Fruit fly (Drosophila melanogaster) whole organism, embryonic: ENCODE measurements around the gene LSm3.

Experiments used
- CG10462 ChIP-seq: fragments of 200-800 bp; sonication (Bioruptor generic); optimal IDR thresholded peaks from 2 replicates; lab custom pipeline; 2016; ENCODE audit warnings: missing biosample characterization, missing genetic modification characterization
- CG11093 ChIP-seq: fragments of 200-800 bp; sonication (Bioruptor generic); IDR thresholded peaks from 3 replicates; pipeline ENCODE4 v1.3.6; 2022; ENCODE audit warnings: missing biosample characterization, missing genetic modification characterization
- CG1233 ChIP-seq: fragments of 200-800 bp; sonication (Bioruptor generic); optimal IDR thresholded peaks from 4 replicates; lab custom pipeline; 2018; ENCODE audit warnings: missing biosample characterization, mild to moderate bottlenecking, missing genetic modification characterization
- CG12659 ChIP-seq: fragments of 200-800 bp; sonication (Bioruptor generic); optimal IDR thresholded peaks from 3 replicates; lab custom pipeline; 2017; ENCODE audit warnings: mild to moderate bottlenecking, missing biosample characterization, missing genetic modification reagents, missing genetic modification characterization
- CG14667 ChIP-seq: fragments of 200-800 bp; sonication (Bioruptor generic); IDR thresholded peaks from 2 replicates; pipeline ENCODE4 v1.3.6; 2022; ENCODE audit warnings: missing biosample characterization, missing genetic modification characterization
- CG1529 ChIP-seq: fragments of 200-800 bp; sonication (Bioruptor generic); optimal IDR thresholded peaks from 3 replicates; lab custom pipeline; 2018; ENCODE audit warnings: missing biosample characterization, missing genetic modification characterization
- CG16863 ChIP-seq: fragments of 200-800 bp; sonication (Bioruptor generic); optimal IDR thresholded peaks from 3 replicates; lab custom pipeline; 2016; ENCODE audit warnings: missing biosample characterization, missing genetic modification characterization
- CG2116 ChIP-seq: fragments of 200-800 bp; sonication (Bioruptor generic); optimal IDR thresholded peaks from 3 replicates; lab custom pipeline; 2018; ENCODE audit warnings: missing biosample characterization, mild to moderate bottlenecking, missing genetic modification characterization
- CG30403 ChIP-seq: fragments of 200-800 bp; sonication (Bioruptor generic); optimal IDR thresholded peaks from 3 replicates; lab custom pipeline; 2016; ENCODE audit warnings: missing biosample characterization, missing genetic modification characterization
- CG3838 ChIP-seq: fragments of 200-800 bp; sonication (Bioruptor generic); optimal IDR thresholded peaks from 3 replicates; lab custom pipeline; 2016; ENCODE audit warnings: missing biosample characterization, missing genetic modification characterization
- CG3995 ChIP-seq: fragments of 200-800 bp; sonication (Bioruptor generic); optimal IDR thresholded peaks from 3 replicates; lab custom pipeline; 2016; ENCODE audit warnings: missing biosample characterization, missing genetic modification characterization
- CG42726 ChIP-seq: fragments of 200-800 bp; sonication (Bioruptor generic); IDR thresholded peaks from 2 replicates; pipeline ENCODE4 v1.3.6; 2022; ENCODE audit warnings: missing biosample characterization, missing genetic modification characterization; ENCODE audit not compliant: partially characterized antibody
- CG43689 ChIP-seq: fragments of 200-800 bp; sonication (Bioruptor generic); IDR thresholded peaks from 2 replicates; pipeline ENCODE4 v1.3.6; 2022; ENCODE audit warnings: missing biosample characterization, missing genetic modification characterization
- CG4617 ChIP-seq: fragments of 200-800 bp; sonication (Bioruptor generic); optimal IDR thresholded peaks from 3 replicates; lab custom pipeline; 2016; ENCODE audit warnings: missing biosample characterization, missing genetic modification characterization, borderline replicate concordance
- CG4707 ChIP-seq: fragments of 200-800 bp; sonication (Bioruptor generic); optimal IDR thresholded peaks from 2 replicates; lab custom pipeline; 2018; ENCODE audit warnings: missing biosample characterization, mild to moderate bottlenecking, missing genetic modification characterization, moderate library complexity
- CG4730 ChIP-seq: fragments of 200-800 bp; sonication (Bioruptor generic); IDR thresholded peaks from 2 replicates; pipeline ENCODE4 v1.3.6; 2022; ENCODE audit warnings: missing biosample characterization, missing genetic modification characterization
- CG4820 ChIP-seq: fragments of 200-800 bp; sonication (Bioruptor generic); optimal IDR thresholded peaks from 3 replicates; lab custom pipeline; 2016; ENCODE audit warnings: missing biosample characterization, missing genetic modification characterization
- CG4854 ChIP-seq: fragments of 200-800 bp; sonication (Bioruptor generic); optimal IDR thresholded peaks from 2 replicates; lab custom pipeline; 2016; ENCODE audit warnings: missing biosample characterization, missing genetic modification characterization, inconsistent platforms
- CG6272 ChIP-seq: fragments of 200-800 bp; sonication (Bioruptor generic); IDR thresholded peaks from 2 replicates; pipeline ENCODE4 v1.3.6; 2022; ENCODE audit warnings: missing biosample characterization, missing genetic modification characterization
- CG7357 ChIP-seq: fragments of 200-800 bp; sonication (Bioruptor generic); IDR thresholded peaks from 3 replicates; pipeline ENCODE4 v1.3.6; 2022; ENCODE audit warnings: missing biosample characterization, missing genetic modification characterization
- CG8478 ChIP-seq: fragments of >200 bp; optimal IDR thresholded peaks from 2 replicates; lab custom pipeline; 2018
- CG8765 ChIP-seq: fragments of 200-800 bp; sonication (Bioruptor generic); IDR thresholded peaks from 2 replicates; pipeline ENCODE4 v1.3.6; 2022; ENCODE audit warnings: missing biosample characterization, missing genetic modification characterization
- CG9797 ChIP-seq: fragments of 200-800 bp; sonication (Bioruptor generic); optimal IDR thresholded peaks from 3 replicates; lab custom pipeline; 2018; ENCODE audit warnings: missing biosample characterization, mild to moderate bottlenecking, missing genetic modification characterization
- CG9876 ChIP-seq: fragments of 200-800 bp; sonication (Bioruptor generic); optimal IDR thresholded peaks from 2 replicates; lab custom pipeline; 2016; ENCODE audit warnings: missing biosample characterization, missing genetic modification characterization
- CG9932 ChIP-seq: fragments of 200-800 bp; sonication (Bioruptor generic); IDR thresholded peaks from 2 replicates; pipeline ENCODE4 v1.3.6; 2022; ENCODE audit warnings: missing biosample characterization, missing genetic modification characterization
- CkIIα-i1 ChIP-seq: fragments of 200-800 bp; sonication (Bioruptor generic); IDR thresholded peaks from 2 replicates; pipeline ENCODE4 v1.3.6; 2022; ENCODE audit warnings: missing biosample characterization, missing genetic modification characterization
- CrebB ChIP-seq: fragments of 200-800 bp; sonication (Bioruptor generic); optimal IDR thresholded peaks from 3 replicates; lab custom pipeline; 2018; ENCODE audit warnings: missing biosample characterization, mild to moderate bottlenecking, missing genetic modification characterization
- Dek ChIP-seq: fragments of 200-800 bp; sonication (Bioruptor generic); optimal IDR thresholded peaks from 3 replicates; lab custom pipeline; 2019; ENCODE audit warnings: missing biosample characterization, mild to moderate bottlenecking, missing genetic modification characterization, moderate library complexity
- ERR ChIP-seq: fragments of 200-800 bp; sonication (Bioruptor generic); optimal IDR thresholded peaks from 2 replicates; lab custom pipeline; 2016; ENCODE audit warnings: missing biosample characterization, missing genetic modification characterization
- Eip74EF ChIP-seq, 2 experiments: fragments of 200-800 bp in 1 of 2; fragments of >200 bp in 1 of 2; sonication (Bioruptor generic) in 1 of 2; optimal IDR thresholded peaks; 2 replicates each; lab custom pipeline; 2017 to 2019; ENCODE audit warnings: missing biosample characterization in 2 of 2, missing genetic modification characterization in 2 of 2, mild to moderate bottlenecking in 1 of 2, moderate library complexity in 1 of 2
- Gsc ChIP-seq: fragments of 200-800 bp; sonication (Bioruptor generic); IDR thresholded peaks from 2 replicates; pipeline ENCODE4 v1.3.6; 2022; ENCODE audit warnings: missing biosample characterization, missing genetic modification characterization
- Gug ChIP-seq: fragments of 200-800 bp; sonication (Bioruptor generic); IDR thresholded peaks from 4 replicates; pipeline ENCODE4 v1.3.6; 2022; ENCODE audit warnings: missing biosample characterization, missing genetic modification characterization
- H15 ChIP-seq: fragments of 200-800 bp; sonication (Bioruptor generic); IDR thresholded peaks from 3 replicates; pipeline ENCODE4 v1.3.6; 2022; ENCODE audit warnings: missing biosample characterization, missing genetic modification characterization
- H2.0 ChIP-seq: fragments of 200-800 bp; sonication (Bioruptor generic); IDR thresholded peaks from 2 replicates; pipeline ENCODE4 v1.3.6; 2022; ENCODE audit warnings: missing biosample characterization, missing genetic modification characterization
- HmgZ ChIP-seq: fragments of 200-800 bp; sonication (Bioruptor generic); optimal IDR thresholded peaks from 2 replicates; lab custom pipeline; 2018; ENCODE audit warnings: missing biosample characterization, mild to moderate bottlenecking, missing genetic modification characterization
- Rx ChIP-seq: fragments of 200-800 bp; sonication (Bioruptor generic); IDR thresholded peaks from 2 replicates; pipeline ENCODE4 v1.3.6; 2022; ENCODE audit warnings: missing biosample characterization, missing genetic modification characterization
- Sry-δ ChIP-seq: fragments of 200-800 bp; sonication (Bioruptor generic); optimal IDR thresholded peaks from 2 replicates; lab custom pipeline; 2016; ENCODE audit warnings: missing biosample characterization, missing genetic modification characterization
- Ssrp ChIP-seq: fragments of 200-800 bp; sonication (Bioruptor generic); optimal IDR thresholded peaks from 2 replicates; lab custom pipeline; 2018; ENCODE audit warnings: missing biosample characterization, mild to moderate bottlenecking, missing genetic modification characterization, moderate library complexity
- Taf1 ChIP-seq: fragments of 200-800 bp; sonication (Bioruptor generic); IDR thresholded peaks from 2 replicates; pipeline ENCODE4 v1.3.6; 2022; ENCODE audit warnings: missing biosample characterization, missing genetic modification characterization
- br ChIP-seq: fragments of >200 bp; optimal IDR thresholded peaks from 2 replicates; lab custom pipeline; 2017
- dimm ChIP-seq: fragments of 200-800 bp; sonication (Bioruptor generic); IDR thresholded peaks from 2 replicates; pipeline ENCODE4 v1.3.6; 2022; ENCODE audit warnings: missing biosample characterization, missing genetic modification characterization
- disco-r ChIP-seq: fragments of 200-800 bp; sonication (Bioruptor generic); optimal IDR thresholded peaks from 2 replicates; lab custom pipeline; 2016; ENCODE audit warnings: missing biosample characterization, missing genetic modification characterization
- emc ChIP-seq: fragments of 200-800 bp; sonication (Bioruptor generic); optimal IDR thresholded peaks from 2 replicates; lab custom pipeline; 2016; ENCODE audit warnings: missing biosample characterization, missing genetic modification characterization
- grau ChIP-seq: fragments of 200-800 bp; optimal IDR thresholded peaks from 3 replicates; lab custom pipeline; 2019; ENCODE audit warnings: missing biosample characterization, mild to moderate bottlenecking, missing genetic modification characterization, moderate library complexity
- hbn ChIP-seq: fragments of 200-800 bp; sonication (Bioruptor generic); IDR thresholded peaks from 2 replicates; pipeline ENCODE4 v1.3.6; 2022; ENCODE audit warnings: missing biosample characterization, missing genetic modification characterization; ENCODE audit not compliant: partially characterized antibody
- inv ChIP-seq: fragments of 200-800 bp; sonication (Bioruptor generic); IDR thresholded peaks from 2 replicates; pipeline ENCODE4 v1.3.6; 2022; ENCODE audit warnings: missing biosample characterization, missing genetic modification characterization; ENCODE audit not compliant: partially characterized antibody
- nom ChIP-seq: fragments of 200-800 bp; sonication (Bioruptor generic); optimal IDR thresholded peaks from 2 replicates; lab custom pipeline; 2017; ENCODE audit warnings: missing biosample characterization, missing genetic modification characterization, mild to moderate bottlenecking, moderate library complexity, missing genetic modification reagents
- otp ChIP-seq: fragments of 200-800 bp; sonication (Bioruptor generic); IDR thresholded peaks from 3 replicates; pipeline ENCODE4, ENCODE4 v1.3.6; 2022; ENCODE audit warnings: missing biosample characterization, missing genetic modification characterization
- p53 ChIP-seq: fragments of 200-800 bp; sonication (Bioruptor generic); optimal IDR thresholded peaks from 2 replicates; lab custom pipeline; 2016; ENCODE audit warnings: missing biosample characterization, missing genetic modification characterization
- row ChIP-seq: fragments of 200-800 bp; sonication (Bioruptor generic); IDR thresholded peaks from 3 replicates; pipeline ENCODE4 v1.3.6; 2022; ENCODE audit warnings: missing biosample characterization, missing genetic modification characterization
- sd ChIP-seq: fragments of 200-800 bp; sonication (Bioruptor generic); optimal IDR thresholded peaks from 3 replicates; lab custom pipeline; 2018; ENCODE audit warnings: missing biosample characterization, mild to moderate bottlenecking, missing genetic modification characterization, moderate library complexity
- sens ChIP-seq: fragments of 200-800 bp; sonication (Bioruptor generic); peaks from one replicate; lab custom pipeline; 2016; ENCODE audit warnings: missing biosample characterization, missing genetic modification characterization
- sima ChIP-seq: fragments of 200-800 bp; sonication (Bioruptor generic); optimal IDR thresholded peaks from 2 replicates; lab custom pipeline; 2016; ENCODE audit warnings: missing biosample characterization, missing genetic modification characterization
- trh ChIP-seq: fragments of 200-800 bp; sonication (Bioruptor generic); optimal IDR thresholded peaks from 2 replicates; lab custom pipeline; 2016; ENCODE audit warnings: missing biosample characterization, missing genetic modification characterization

Gene LSm3

dm6 chr3R:23995460-23995859 lies 602 bp upstream of the LSm3 start, which contains the start of gene CG33108 (continued):
- no peak for TF ChIP-seq CG14667 (GFP tag; lab: Robert Waterston, UW)
- TF ChIP-seq sens (GFP tag; lab: Kevin White, UChicago), result peak; percentile 24
- no peak for TF ChIP-seq CG30403 (GFP tag; lab: Kevin White, UChicago)
- no peak for TF ChIP-seq Gsc (GFP tag; lab: Robert Waterston, UW)
- TF ChIP-seq Dek (tag; lab: Kevin White, UChicago), result no peak
- TF ChIP-seq CG8478, result no peak
- no peak for TF ChIP-seq ERR (GFP tag; lab: Kevin White, UChicago)
- TF ChIP-seq CrebB, result no peak
- TF ChIP-seq CG4707 (GFP tag; lab: Kevin White, UChicago), result no peak
- peak; percentile 32 for TF ChIP-seq HmgZ (tag; lab: Kevin White, UChicago)
- TF ChIP-seq CG8765 (GFP tag; lab: Robert Waterston, UW), result no peak
- no peak; the same call in 1 of the 2 replicates for TF ChIP-seq CG9932 (GFP tag; lab: Robert Waterston, UW)
- TF ChIP-seq CG3995, result peak; percentile 57
- TF ChIP-seq CG3838 (GFP tag; lab: Kevin White, UChicago), result no peak
- TF ChIP-seq emc (GFP tag; lab: Kevin White, UChicago), result no peak
- TF ChIP-seq p53, result no peak
- TF ChIP-seq CG1233 (GFP tag; lab: Kevin White, UChicago), result no peak
- no peak for TF ChIP-seq inv (GFP tag; lab: Robert Waterston, UW)
- TF ChIP-seq nom (GFP tag; lab: Kevin White, UChicago), result no peak
- no peak for TF ChIP-seq hbn (GFP tag; lab: Robert Waterston, UW)
- no peak for TF ChIP-seq CG9797
- no peak for TF ChIP-seq Taf1 (GFP tag; lab: Robert Waterston, UW)
- no peak for TF ChIP-seq sd (tag; lab: Kevin White, UChicago)
- TF ChIP-seq CG2116 (GFP tag; lab: Kevin White, UChicago), result peak; percentile 19
- no peak for TF ChIP-seq CG6272 (GFP tag; lab: Robert Waterston, UW)
- TF ChIP-seq Rx (GFP tag; lab: Robert Waterston, UW), result no peak
- no peak for TF ChIP-seq dimm (GFP tag; lab: Robert Waterston, UW)
- no peak for TF ChIP-seq CG43689
- TF ChIP-seq Ssrp (tag; lab: Kevin White, UChicago), result no peak
- TF ChIP-seq CG10462 (GFP tag; lab: Kevin White, UChicago), result no peak
- TF ChIP-seq CG4820 (GFP tag; lab: Kevin White, UChicago), result no peak
- TF ChIP-seq grau, result peak; percentile 9
- TF ChIP-seq CG4617 (GFP tag; lab: Kevin White, UChicago), result no peak
- TF ChIP-seq CkIIα-i1 (GFP tag; lab: Robert Waterston, UW), result no peak
- no peak for TF ChIP-seq H2.0 (GFP tag; lab: Robert Waterston, UW)
- no peak for TF ChIP-seq CG1529 (GFP tag; lab: Kevin White, UChicago)
- TF ChIP-seq Gug (GFP tag; lab: Robert Waterston, UW), result no peak
- no peak for TF ChIP-seq CG7357 (GFP tag; lab: Robert Waterston, UW)
- peak; percentile 50; the same call in 2 of the 3 replicates for TF ChIP-seq row (GFP tag; lab: Robert Waterston, UW)
- TF ChIP-seq br (lab: Kevin White, UChicago), result no peak
- peak; percentile 39 for TF ChIP-seq CG12659 (GFP tag; lab: Kevin White, UChicago)
- TF ChIP-seq trh (GFP tag; lab: Kevin White, UChicago), result no peak
- no peak for TF ChIP-seq CG11093 (GFP tag; lab: Robert Waterston, UW)
- no peak for TF ChIP-seq Eip74EF (GFP tag; optimal IDR thresholded peaks at IDR 0.05; lab: Kevin White, UChicago)
- no peak for TF ChIP-seq otp (GFP tag; lab: Robert Waterston, UW)
- TF ChIP-seq CG4730 (GFP tag; lab: Robert Waterston, UW), result no peak
- no peak for TF ChIP-seq CG42726 (GFP tag; lab: Robert Waterston, UW)
- no peak for TF ChIP-seq H15 (GFP tag; lab: Robert Waterston, UW)
- TF ChIP-seq CG16863 (GFP tag; lab: Kevin White, UChicago), result no peak
- TF ChIP-seq CG4854 (GFP tag; lab: Kevin White, UChicago), result no peak
- TF ChIP-seq Sry-δ (GFP tag; lab: Kevin White, UChicago), result no peak
- TF ChIP-seq CG9876 (GFP tag; lab: Kevin White, UChicago), result no peak
- no peak for TF ChIP-seq sima (GFP tag; lab: Kevin White, UChicago)
- TF ChIP-seq disco-r (GFP tag; lab: Kevin White, UChicago), result no peak
